Worm (Caenorhabditis elegans) whole organism, L4 larva: Measurements from ENCODE around the gene T05A8.6.

ENCODE experiments used
- D1046.2 ChIP-seq: fragments of 200-800 bp; sonication (Bioruptor generic); IDR thresholded peaks from 2 replicates; pipeline ENCODE4 v1.3.6; 2022; ENCODE audit warnings: missing genetic modification characterization, missing compliant biosample characterization
- F26F4.8 ChIP-seq: fragments of 200-800 bp; sonication (Bioruptor generic); conservative IDR thresholded peaks from 2 replicates; pipeline ENCODE4 v1.3.6; 2022; ENCODE audit warnings: missing genetic modification characterization, missing compliant biosample characterization
- F37D6.2 ChIP-seq: sonication (generic microtip); optimal IDR thresholded peaks from 2 replicates; lab custom pipeline; 2016; ENCODE audit warnings: mild to moderate bottlenecking, missing genetic modification characterization, missing compliant biosample characterization
- F44E2.7 ChIP-seq: fragments of 200-800 bp; sonication (Bioruptor generic); IDR thresholded peaks from 2 replicates; pipeline ENCODE4 v2.1.2; 2022; ENCODE audit warnings: missing genetic modification characterization, missing compliant biosample characterization
- F49E8.2 ChIP-seq: sonication (generic microtip); optimal IDR thresholded peaks from 2 replicates; lab custom pipeline; 2016; ENCODE audit warnings: missing compliant biosample characterization, mild to moderate bottlenecking, missing genetic modification characterization, borderline replicate concordance
- R02D3.7 ChIP-seq: fragments of 150-350 bp; sonication (generic microtip); optimal IDR thresholded peaks from 3 replicates; lab custom pipeline; 2014; ENCODE audit warnings: missing biosample characterization, missing genetic modification characterization
- T20F7.1 ChIP-seq: fragments of 200-800 bp; sonication (Bioruptor generic); optimal IDR thresholded peaks from 2 replicates; lab custom pipeline; 2018; ENCODE audit warnings: mild to moderate bottlenecking, missing genetic modification characterization, missing compliant biosample characterization
- T26A8.4 ChIP-seq: fragments of 200-800 bp; sonication (Bioruptor generic); IDR thresholded peaks from 2 replicates; pipeline ENCODE4 v1.3.6; 2022; ENCODE audit warnings: missing genetic modification characterization, missing compliant biosample characterization
- Y105C5A.15 ChIP-seq: fragments of 200-800 bp; sonication (Bioruptor generic); IDR thresholded peaks from 2 replicates; pipeline ENCODE4 v1.3.6; 2022; ENCODE audit warnings: missing genetic modification characterization, missing compliant biosample characterization
- Y48G9A.11 ChIP-seq: fragments of 200-800 bp; sonication (Bioruptor generic); IDR thresholded peaks from 2 replicates; pipeline ENCODE4 v1.3.6; 2022; ENCODE audit warnings: missing genetic modification reagents, missing genetic modification characterization, missing compliant biosample characterization
- Y75B8A.6 ChIP-seq: fragments of 200-800 bp; sonication (Bioruptor generic); IDR thresholded peaks from 2 replicates; pipeline ENCODE4 v1.3.6; 2022; ENCODE audit warnings: missing genetic modification reagents, missing genetic modification characterization, missing compliant biosample characterization
- ZK337.2 ChIP-seq: fragments of 200-800 bp; sonication (Bioruptor generic); IDR thresholded peaks from 2 replicates; pipeline ENCODE4 v1.3.6; 2022; ENCODE audit warnings: missing genetic modification reagents, missing genetic modification characterization, missing compliant biosample characterization
- aha-1 ChIP-seq: fragments of 150-350 bp; peaks from one replicate; lab custom pipeline; 2014; ENCODE audit warnings: missing biosample characterization, missing genetic modification characterization
- aly-2 ChIP-seq: sonication (generic microtip); optimal IDR thresholded peaks from 2 replicates; lab custom pipeline; 2018; ENCODE audit warnings: missing biosample characterization, missing genetic modification characterization
- ceh-20 ChIP-seq: fragments of 200-800 bp; sonication (Bioruptor generic); IDR thresholded peaks from 2 replicates; pipeline ENCODE4 v1.3.6; 2022; ENCODE audit warnings: missing genetic modification reagents, missing genetic modification characterization, missing compliant biosample characterization
- ceh-82 ChIP-seq: sonication (generic microtip); optimal IDR thresholded peaks from 2 replicates; lab custom pipeline; 2017; ENCODE audit warnings: missing biosample characterization, missing genetic modification characterization
- cey-2 ChIP-seq: sonication (generic microtip); optimal IDR thresholded peaks from 3 replicates; lab custom pipeline; 2017; ENCODE audit warnings: missing genetic modification characterization, mild to moderate bottlenecking, missing compliant biosample characterization, antibody characterized with exemption, borderline replicate concordance; ENCODE audit not compliant: insufficient read depth
- daf-16 ChIP-seq, 3 experiments: sonication (generic microtip); optimal IDR thresholded peaks; 2 replicates each; lab custom pipeline; 2016 to 2017; ENCODE audit warnings: missing genetic modification characterization in 3 of 3, missing genetic modification reagents in 3 of 3, mild to moderate bottlenecking in 2 of 3, missing compliant biosample characterization in 2 of 3, missing biosample characterization in 1 of 3, moderate library complexity in 1 of 3
- daf-19 ChIP-seq: fragments of 200-800 bp; sonication (Bioruptor generic); conservative IDR thresholded peaks from 2 replicates; pipeline ENCODE4 v1.3.6; 2022; ENCODE audit warnings: missing genetic modification characterization, missing compliant biosample characterization
- dmd-6 ChIP-seq: fragments of 200-800 bp; sonication (Bioruptor generic); IDR thresholded peaks from 2 replicates; pipeline ENCODE4 v1.3.6; 2022; ENCODE audit warnings: missing genetic modification reagents, missing genetic modification characterization, missing compliant biosample characterization
- dmd-8 ChIP-seq: fragments of 200-800 bp; sonication (Bioruptor generic); IDR thresholded peaks from 2 replicates; pipeline ENCODE4 v1.3.6; 2022; ENCODE audit warnings: missing genetic modification characterization, missing compliant biosample characterization
- dmd-9 ChIP-seq: fragments of 200-800 bp; sonication (Bioruptor generic); IDR thresholded peaks from 2 replicates; pipeline ENCODE4 v1.3.6; 2022; ENCODE audit warnings: missing genetic modification reagents, missing genetic modification characterization, missing compliant biosample characterization
- dpl-1 ChIP-seq: fragments of 150-350 bp; optimal IDR thresholded peaks from 2 replicates; lab custom pipeline; 2014; ENCODE audit warnings: missing biosample characterization, missing genetic modification reagents, missing genetic modification characterization
- dve-1 ChIP-seq: sonication (generic microtip); optimal IDR thresholded peaks from 2 replicates; lab custom pipeline; 2017; ENCODE audit warnings: antibody characterized with exemption, mild to moderate bottlenecking, missing genetic modification characterization, missing compliant biosample characterization; ENCODE audit not compliant: insufficient read depth
- egl-43 ChIP-seq: fragments of 200-800 bp; sonication (Bioruptor generic); IDR thresholded peaks from 2 replicates; pipeline ENCODE4 v1.3.6; 2022; ENCODE audit warnings: missing genetic modification reagents, missing genetic modification characterization, missing compliant biosample characterization
- hlh-11 ChIP-seq: fragments of 200-800 bp; sonication (Bioruptor generic); optimal IDR thresholded peaks from 2 replicates; lab custom pipeline; 2018; ENCODE audit warnings: mild to moderate bottlenecking, missing genetic modification characterization, missing compliant biosample characterization
- jun-1 ChIP-seq: fragments of 150-350 bp; optimal IDR thresholded peaks from 2 replicates; lab custom pipeline; 2014; ENCODE audit warnings: missing biosample characterization, missing genetic modification reagents, missing genetic modification characterization
- lim-7 ChIP-seq: fragments of 200-800 bp; sonication (Bioruptor generic); IDR thresholded peaks from 2 replicates; pipeline ENCODE4 v1.3.6; 2022; ENCODE audit warnings: missing genetic modification characterization, missing compliant biosample characterization
- lin-13 ChIP-seq: fragments of 150-350 bp; optimal IDR thresholded peaks from 2 replicates; lab custom pipeline; 2014; ENCODE audit warnings: missing biosample characterization, missing genetic modification reagents, missing genetic modification characterization
- lin-38 ChIP-seq: fragments of 200-800 bp; sonication (Bioruptor generic); IDR thresholded peaks from 2 replicates; pipeline ENCODE4 v1.3.6; 2022; ENCODE audit warnings: missing genetic modification reagents, missing genetic modification characterization, missing compliant biosample characterization
- lin-39 ChIP-seq: fragments of 150-350 bp; optimal IDR thresholded peaks from 2 replicates; lab custom pipeline; 2014; ENCODE audit warnings: missing biosample characterization, missing genetic modification reagents, missing genetic modification characterization
- mdl-1 ChIP-seq, 2 experiments: fragments of 150-350 bp in 1 of 2; sonication (generic microtip) in 1 of 2; optimal IDR thresholded peaks; 2 replicates each; lab custom pipeline; 2014 to 2017; ENCODE audit warnings: missing biosample characterization in 2 of 2, missing genetic modification characterization in 2 of 2
- mdt-29 ChIP-seq: fragments of 200-800 bp; sonication (Bioruptor generic); IDR thresholded peaks from 2 replicates; pipeline ENCODE4 v1.3.6; 2022; ENCODE audit warnings: missing genetic modification reagents, missing genetic modification characterization, missing compliant biosample characterization
- mes-2 ChIP-seq: sonication (generic microtip); optimal IDR thresholded peaks from 2 replicates; lab custom pipeline; 2016; ENCODE audit warnings: missing genotype, mild to moderate bottlenecking, missing genetic modification characterization, missing compliant biosample characterization; ENCODE audit not compliant: poor library complexity, severe bottlenecking
- nhr-111 ChIP-seq: fragments of 200-800 bp; sonication (Bioruptor generic); optimal IDR thresholded peaks from 2 replicates; lab custom pipeline; 2018; ENCODE audit warnings: mild to moderate bottlenecking, missing genetic modification characterization, missing compliant biosample characterization
- nhr-28 ChIP-seq: fragments of 150-350 bp; optimal IDR thresholded peaks from 2 replicates; lab custom pipeline; 2014; ENCODE audit warnings: missing biosample characterization, missing genetic modification characterization
- nhr-41 ChIP-seq: fragments of 200-800 bp; sonication (Bioruptor generic); IDR thresholded peaks from 2 replicates; pipeline ENCODE4 v1.3.6; 2022; ENCODE audit warnings: missing genetic modification reagents, missing genetic modification characterization, missing compliant biosample characterization
- nhr-48 ChIP-seq: sonication (generic microtip); optimal IDR thresholded peaks from 2 replicates; lab custom pipeline; 2016; ENCODE audit warnings: mild to moderate bottlenecking, missing genetic modification characterization, missing compliant biosample characterization
- nhr-6 ChIP-seq: fragments of 150-350 bp; optimal IDR thresholded peaks from 2 replicates; lab custom pipeline; 2014; ENCODE audit warnings: missing biosample characterization, missing genetic modification characterization
- nhr-76 ChIP-seq: fragments of 150-350 bp; optimal IDR thresholded peaks from 2 replicates; lab custom pipeline; 2014; ENCODE audit warnings: missing biosample characterization, missing genetic modification characterization
- saeg-2 ChIP-seq: fragments of 200-800 bp; sonication (Bioruptor generic); IDR thresholded peaks from 2 replicates; pipeline ENCODE4 v1.3.6; 2022; ENCODE audit warnings: missing genetic modification reagents, missing genetic modification characterization, missing compliant biosample characterization
- set-16 ChIP-seq: fragments of 200-800 bp; sonication (Bioruptor generic); IDR thresholded peaks from 2 replicates; pipeline ENCODE4 v1.3.6; 2022; ENCODE audit warnings: missing genetic modification reagents, missing genetic modification characterization, missing compliant biosample characterization
- snpc-1.2 ChIP-seq: fragments of 200-800 bp; sonication (Bioruptor generic); IDR thresholded peaks from 2 replicates; pipeline ENCODE4 v1.3.6; 2022; ENCODE audit warnings: missing genetic modification reagents, missing genetic modification characterization, missing compliant biosample characterization
- spr-1 ChIP-seq: sonication (generic microtip); optimal IDR thresholded peaks from 2 replicates; lab custom pipeline; 2016; ENCODE audit warnings: mild to moderate bottlenecking, missing genetic modification characterization, missing compliant biosample characterization
- tra-1 ChIP-seq: fragments of 200-800 bp; sonication (Bioruptor generic); IDR thresholded peaks from 2 replicates; pipeline ENCODE4 v1.3.6; 2022; ENCODE audit warnings: missing genetic modification reagents, missing genetic modification characterization, missing compliant biosample characterization
- unc-62 ChIP-seq, 3 experiments: fragments of 150-350 bp in 1 of 3; sonication (generic microtip); optimal IDR thresholded peaks in 2 of 3; peaks in 1 of 3; 1 replicate in 1 of 3; 2 replicates in 2 of 3; lab custom pipeline; 2014 to 2017; ENCODE audit warnings: missing biosample characterization in 3 of 3, missing genetic modification characterization in 3 of 3, missing genetic modification reagents in 3 of 3, missing genotype in 1 of 3
- vab-7 ChIP-seq: fragments of 200-800 bp; sonication (Bioruptor generic); IDR thresholded peaks from 2 replicates; pipeline ENCODE4 v1.3.6; 2022; ENCODE audit warnings: missing genetic modification reagents, missing genetic modification characterization, missing compliant biosample characterization
- ztf-11 ChIP-seq: fragments of 150-350 bp; optimal IDR thresholded peaks from 2 replicates; lab custom pipeline; 2014; ENCODE audit warnings: missing biosample characterization, missing genetic modification characterization

The T05A8.6 gene

DNA sequence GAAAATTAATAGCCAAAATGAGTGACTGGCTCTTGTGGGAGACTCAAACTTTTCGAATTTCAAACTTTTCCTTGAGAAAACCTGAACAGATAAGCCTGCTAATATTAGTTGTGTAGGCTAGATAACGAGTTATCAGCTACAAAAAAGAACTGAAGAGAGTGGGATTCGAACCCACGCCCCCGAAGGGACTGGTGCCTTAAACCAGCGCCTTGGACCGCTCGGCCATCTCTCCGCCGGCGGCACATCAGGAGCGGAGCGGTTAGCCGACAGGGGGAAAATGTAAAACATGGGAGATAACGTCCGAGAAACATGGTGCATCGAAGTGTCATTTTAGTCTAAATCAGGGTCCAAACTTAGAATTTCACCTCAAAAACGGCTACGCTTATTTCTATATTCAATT lies 3.9 kb downstream of the T05A8.6 start:
- TF ChIP-seq dmd-9 (GFP tag; lab: Robert Waterston, UW) (peak; percentile 44; the same call in 1 of the 2 replicates), unc-62 (GFP tag; optimal IDR thresholded peaks at IDR 0.05 in 1 of 2; lab: Kevin White, UChicago) (no peak), unc-62 (tag; optimal IDR thresholded peaks at IDR 0.05; lab: Kevin White, UChicago) (no peak), snpc-1.2 (GFP tag; lab: Robert Waterston, UW) (peak; percentile 65), nhr-41 (GFP tag; lab: Robert Waterston, UW) (0 out of 2 replicates have a peak, but pooled peaks have one; percentile 31), lin-38 (GFP tag; lab: Robert Waterston, UW) (peak; percentile 63), daf-16 (GFP tag; optimal IDR thresholded peaks at IDR 0.05; lab: Kevin White, UChicago) (no peak), daf-16 (tag; optimal IDR thresholded peaks at IDR 0.05; lab: Kevin White, UChicago) (peak; percentile 13), ceh-82 (tag; lab: Kevin White, UChicago) (no peak), Y75B8A.6 (GFP tag; lab: Robert Waterston, UW) (no peak), F44E2.7 (0 out of 2 replicates have a peak, but pooled peaks have one; percentile 71), set-16 (GFP tag; lab: Robert Waterston, UW) (peak; percentile 79), lim-7 (GFP tag; lab: Robert Waterston, UW) (peak; percentile 67; the same call in 1 of the 2 replicates), ceh-20 (GFP tag; lab: Robert Waterston, UW) (peak; percentile 11; the same call in 1 of the 2 replicates), dmd-6 (GFP tag; lab: Robert Waterston, UW) (peak; percentile 29; the same call in 1 of the 2 replicates), mes-2 (tag; lab: Kevin White, UChicago) (peak; percentile 43), spr-1 (tag; lab: Kevin White, UChicago) (peak; percentile 6), R02D3.7 (tag; lab: Kevin White, UChicago) (no peak), vab-7 (peak; percentile 45; the same call in 1 of the 2 replicates), F49E8.2 (tag; lab: Kevin White, UChicago) (no peak), lin-39 (tag; lab: Kevin White, UChicago) (no peak), jun-1 (no peak), dmd-8 (GFP tag; lab: Robert Waterston, UW) (0 out of 2 replicates have a peak, but pooled peaks have one; percentile 42), egl-43 (GFP tag; lab: Robert Waterston, UW) (peak; percentile 82), daf-19 (no peak), lin-13 (GFP tag; lab: Kevin White, UChicago) (peak; percentile 46), tra-1 (GFP tag; lab: Robert Waterston, UW) (0 out of 2 replicates have a peak, but pooled peaks have one; percentile 44), dpl-1 (GFP tag; lab: Kevin White, UChicago) (no peak), nhr-48 (tag; lab: Kevin White, UChicago) (no peak), Y48G9A.11 (GFP tag; lab: Robert Waterston, UW) (peak; percentile 66), F26F4.8 (GFP tag; lab: Robert Waterston, UW) (peak; percentile 64; the same call in 1 of the 2 replicates), Y105C5A.15 (0 out of 2 replicates have a peak, but pooled peaks have one; percentile 61), mdt-29 (GFP tag; lab: Robert Waterston, UW) (peak; percentile 52; the same call in 1 of the 2 replicates), D1046.2 (GFP tag; lab: Robert Waterston, UW) (0 out of 2 replicates have a peak, but pooled peaks have one; percentile 19), aha-1 (tag; lab: Kevin White, UChicago) (peak; percentile 80)

DNA sequence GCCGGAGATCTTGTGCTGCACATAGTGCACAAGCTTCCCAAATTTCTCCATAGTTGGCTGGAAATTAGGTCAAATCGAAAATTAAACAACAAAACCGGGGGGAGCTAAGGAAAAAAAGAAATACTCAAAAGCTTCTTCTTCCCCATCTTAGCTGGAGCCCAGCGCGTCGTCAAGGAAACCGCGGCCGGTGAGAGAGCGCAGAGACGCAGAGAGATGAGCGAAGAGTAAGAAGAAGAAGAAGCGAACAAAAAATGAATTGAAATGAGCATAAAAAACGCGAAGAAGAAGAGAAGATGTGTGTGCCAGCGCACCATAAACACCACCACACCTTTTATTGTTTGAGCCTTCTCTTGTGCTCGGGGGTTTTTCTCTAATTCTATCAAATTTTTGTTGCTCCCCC lies 4.3 kb downstream of the T05A8.6 start, which contains the start of gene wdr-31:
TSS of gene wdr-31 (minus strand) at position 101 of the 400 bp plus-strand sequence.
- TF ChIP-seq hlh-11 (tag; lab: Kevin White, UChicago) (no peak), cey-2 (tag; lab: Kevin White, UChicago) (no peak), tra-1 (GFP tag; lab: Robert Waterston, UW) (no peak), saeg-2 (GFP tag; lab: Robert Waterston, UW) (no peak), nhr-48 (tag; lab: Kevin White, UChicago) (no peak), T20F7.1 (GFP tag; lab: Kevin White, UChicago) (no peak), ZK337.2 (no peak), aly-2 (tag; lab: Kevin White, UChicago) (no peak), T26A8.4 (GFP tag; lab: Robert Waterston, UW) (no peak), nhr-6 (no peak), F37D6.2 (no peak), ztf-11 (tag; lab: Kevin White, UChicago) (no peak), dve-1 (tag; lab: Kevin White, UChicago) (no peak), R02D3.7 (tag; lab: Kevin White, UChicago) (no peak), nhr-111 (GFP tag; lab: Kevin White, UChicago) (no peak), F26F4.8 (GFP tag; lab: Robert Waterston, UW) (no peak), mdl-1 (tag; optimal IDR thresholded peaks at IDR 0.05; lab: Kevin White, UChicago) (no peak), nhr-76 (tag; lab: Kevin White, UChicago) (no peak), nhr-28 (tag; lab: Kevin White, UChicago) (no peak), F44E2.7 (no peak)
